Fruit fly (Drosophila melanogaster) whole organism, embryonic: ENCODE measurements around the gene CG11980.

Experiments used
- CG10209 ChIP-seq: fragments of 200-800 bp; sonication (Bioruptor generic); optimal IDR thresholded peaks from 3 replicates; lab custom pipeline; 2017; ENCODE audit warnings: missing biosample characterization, mild to moderate bottlenecking, missing genetic modification characterization, missing genetic modification reagents
- CG11093 ChIP-seq: fragments of 200-800 bp; sonication (Bioruptor generic); IDR thresholded peaks from 3 replicates; pipeline ENCODE4 v1.3.6; 2022; ENCODE audit warnings: missing biosample characterization, missing genetic modification characterization
- CG11247 ChIP-seq: fragments of 200-800 bp; sonication (Bioruptor generic); IDR thresholded peaks from 2 replicates; pipeline ENCODE4 v1.3.6; 2022; ENCODE audit warnings: missing biosample characterization, missing genetic modification characterization
- CG12236 ChIP-seq: fragments of 200-800 bp; sonication (Bioruptor generic); optimal IDR thresholded peaks from 2 replicates; lab custom pipeline; 2016; ENCODE audit warnings: missing biosample characterization, missing genetic modification characterization
- CG12942 ChIP-seq: fragments of 200-800 bp; sonication (Bioruptor generic); optimal IDR thresholded peaks from 3 replicates; lab custom pipeline; 2016; ENCODE audit warnings: missing biosample characterization, missing genetic modification characterization
- CG13894 ChIP-seq: fragments of 200-800 bp; sonication (Bioruptor generic); optimal IDR thresholded peaks from 3 replicates; lab custom pipeline; 2018; ENCODE audit warnings: missing biosample characterization, mild to moderate bottlenecking, missing genetic modification characterization, moderate library complexity
- CG15601 ChIP-seq: fragments of 200-800 bp; sonication (Bioruptor generic); optimal IDR thresholded peaks from 3 replicates; lab custom pipeline; 2019; ENCODE audit warnings: missing biosample characterization, mild to moderate bottlenecking, missing genetic modification characterization, moderate library complexity
- CG17359 ChIP-seq: fragments of 200-800 bp; sonication (Bioruptor generic); optimal IDR thresholded peaks from 3 replicates; lab custom pipeline; 2018; ENCODE audit warnings: missing biosample characterization, mild to moderate bottlenecking, missing genetic modification characterization, moderate library complexity
- CG17612 ChIP-seq: fragments of 200-800 bp; sonication (Bioruptor generic); IDR thresholded peaks from 2 replicates; pipeline ENCODE4 v1.3.6; 2022; ENCODE audit warnings: missing biosample characterization, missing genetic modification characterization
- CG2199 ChIP-seq: fragments of 200-800 bp; sonication (Bioruptor generic); IDR thresholded peaks from 3 replicates; pipeline ENCODE4 v1.3.6; 2022; ENCODE audit warnings: missing biosample characterization, missing genetic modification characterization
- CG4282 ChIP-seq: fragments of 200-800 bp; sonication (Bioruptor generic); optimal IDR thresholded peaks from 2 replicates; lab custom pipeline; 2016; ENCODE audit warnings: missing biosample characterization, missing genetic modification characterization
- CG4328 ChIP-seq: fragments of 200-800 bp; sonication (Bioruptor generic); optimal IDR thresholded peaks from 3 replicates; lab custom pipeline; 2017; ENCODE audit warnings: missing biosample characterization, missing genetic modification reagents, missing genetic modification characterization
- CG5953 ChIP-seq: fragments of 200-800 bp; sonication (Bioruptor generic); IDR thresholded peaks from 2 replicates; pipeline ENCODE4 v1.3.6; 2022; ENCODE audit warnings: missing biosample characterization, missing genetic modification characterization
- CG6654 ChIP-seq: fragments of 200-800 bp; sonication (Bioruptor generic); optimal IDR thresholded peaks from 2 replicates; lab custom pipeline; 2017; ENCODE audit warnings: missing biosample characterization, mild to moderate bottlenecking, missing genetic modification characterization
- CG6765 ChIP-seq: fragments of 200-800 bp; sonication (Bioruptor generic); optimal IDR thresholded peaks from 3 replicates; lab custom pipeline; 2017; ENCODE audit warnings: missing biosample characterization, mild to moderate bottlenecking, missing genetic modification characterization
- CG6854 ChIP-seq: fragments of 200-800 bp; sonication (Bioruptor generic); optimal IDR thresholded peaks from 3 replicates; lab custom pipeline; 2017; ENCODE audit warnings: missing biosample characterization, mild to moderate bottlenecking, missing genetic modification characterization
- CG7556 ChIP-seq: fragments of 200-800 bp; sonication (Bioruptor generic); optimal IDR thresholded peaks from 2 replicates; lab custom pipeline; 2017; ENCODE audit warnings: missing biosample characterization, mild to moderate bottlenecking, missing genetic modification characterization
- CG7987 ChIP-seq: fragments of 200-800 bp; sonication (Bioruptor generic); optimal IDR thresholded peaks from 2 replicates; lab custom pipeline; 2018; ENCODE audit warnings: missing biosample characterization, mild to moderate bottlenecking, missing genetic modification characterization, moderate library complexity
- CG9437 ChIP-seq: fragments of 200-800 bp; sonication (Bioruptor generic); optimal IDR thresholded peaks from 2 replicates; lab custom pipeline; 2018; ENCODE audit warnings: missing biosample characterization, mild to moderate bottlenecking, missing genetic modification characterization
- Dp ChIP-seq: fragments of 200-800 bp; sonication (Bioruptor generic); optimal IDR thresholded peaks from 2 replicates; lab custom pipeline; 2018; ENCODE audit warnings: missing biosample characterization, mild to moderate bottlenecking, missing genetic modification characterization, moderate library complexity
- E2f1 ChIP-seq: fragments of 200-800 bp; sonication (Bioruptor generic); IDR thresholded peaks from 2 replicates; pipeline ENCODE4 v1.3.6; 2022; ENCODE audit warnings: missing biosample characterization, missing genetic modification characterization
- Ets97D ChIP-seq: fragments of 200-800 bp; sonication (Bioruptor generic); optimal IDR thresholded peaks from 3 replicates; lab custom pipeline; 2016; ENCODE audit warnings: missing biosample characterization, missing genetic modification characterization
- Fer1 ChIP-seq: fragments of 200-800 bp; sonication (Bioruptor generic); optimal IDR thresholded peaks from 2 replicates; lab custom pipeline; 2017; ENCODE audit warnings: missing biosample characterization, mild to moderate bottlenecking, missing genetic modification characterization
- Hmr ChIP-seq: fragments of 200-800 bp; sonication (Bioruptor generic); optimal IDR thresholded peaks from 3 replicates; lab custom pipeline; 2017; ENCODE audit warnings: mild to moderate bottlenecking, missing biosample characterization, missing genetic modification reagents, missing genetic modification characterization
- Hr51 ChIP-seq, 2 experiments: fragments of 200-800 bp; sonication (Bioruptor generic); optimal IDR thresholded peaks; 2 replicates in 1 of 2; 3 replicates in 1 of 2; lab custom pipeline; 2016 to 2018; ENCODE audit warnings: missing biosample characterization in 2 of 2, missing genetic modification characterization in 2 of 2, mild to moderate bottlenecking in 1 of 2, moderate library complexity in 1 of 2
- MESR4 ChIP-seq: fragments of 200-800 bp; sonication (Bioruptor generic); optimal IDR thresholded peaks from 2 replicates; lab custom pipeline; 2018; ENCODE audit warnings: missing biosample characterization, mild to moderate bottlenecking, missing genetic modification characterization, moderate library complexity
- Med ChIP-seq: fragments of 200-800 bp; sonication (Bioruptor generic); peaks from one replicate; lab custom pipeline; 2016; ENCODE audit warnings: missing biosample characterization, missing genetic modification characterization, mild to moderate bottlenecking, inconsistent platforms, moderate library complexity
- Nf-YB ChIP-seq: fragments of 200-800 bp; sonication (Bioruptor generic); optimal IDR thresholded peaks from 3 replicates; lab custom pipeline; 2019; ENCODE audit warnings: missing biosample characterization, mild to moderate bottlenecking, missing genetic modification characterization, moderate library complexity
- Optix ChIP-seq: fragments of 200-800 bp; sonication (Bioruptor generic); IDR thresholded peaks from 3 replicates; pipeline ENCODE4 v1.3.6; 2022; ENCODE audit warnings: missing biosample characterization, missing genetic modification characterization
- bigmax ChIP-seq: fragments of 200-800 bp; sonication (Bioruptor generic); optimal IDR thresholded peaks from 2 replicates; lab custom pipeline; 2018; ENCODE audit warnings: missing biosample characterization, mild to moderate bottlenecking, missing genetic modification characterization
- cato ChIP-seq: fragments of 200-800 bp; sonication (Bioruptor generic); optimal IDR thresholded peaks from 2 replicates; lab custom pipeline; 2016; ENCODE audit warnings: missing biosample characterization, missing genetic modification characterization, borderline replicate concordance
- gcm ChIP-seq: fragments of 200-800 bp; sonication (Bioruptor generic); optimal IDR thresholded peaks from 2 replicates; lab custom pipeline; 2019; ENCODE audit warnings: missing biosample characterization, mild to moderate bottlenecking, missing genetic modification characterization, moderate library complexity
- grau ChIP-seq: fragments of 200-800 bp; optimal IDR thresholded peaks from 3 replicates; lab custom pipeline; 2019; ENCODE audit warnings: missing biosample characterization, mild to moderate bottlenecking, missing genetic modification characterization, moderate library complexity
- grn ChIP-seq: fragments of 200-800 bp; sonication (Bioruptor generic); optimal IDR thresholded peaks from 3 replicates; lab custom pipeline; 2017; ENCODE audit warnings: missing biosample characterization, missing genetic modification characterization
- hbn ChIP-seq: fragments of 200-800 bp; sonication (Bioruptor generic); IDR thresholded peaks from 2 replicates; pipeline ENCODE4 v1.3.6; 2022; ENCODE audit warnings: missing biosample characterization, missing genetic modification characterization; ENCODE audit not compliant: partially characterized antibody
- hth ChIP-seq: fragments of >200 bp; optimal IDR thresholded peaks from 2 replicates; lab custom pipeline; 2017; ENCODE audit warnings: inconsistent platforms
- ken ChIP-seq: fragments of 200-800 bp; sonication (Bioruptor generic); IDR thresholded peaks from 3 replicates; pipeline ENCODE4 v1.3.6; 2022; ENCODE audit warnings: missing biosample characterization, missing genetic modification characterization
- lola ChIP-seq, 3 experiments: fragments of >200 bp in 2 of 3; fragments of 200-800 bp in 1 of 3; sonication (Bioruptor generic) in 1 of 3; optimal IDR thresholded peaks; 2 replicates each; lab custom pipeline; 2017 to 2019; ENCODE audit warnings: missing biosample characterization in 3 of 3, missing genetic modification characterization in 3 of 3, mild to moderate bottlenecking in 1 of 3, moderate library complexity in 1 of 3
- org-1 ChIP-seq: fragments of 200-800 bp; sonication (Bioruptor generic); optimal IDR thresholded peaks from 2 replicates; lab custom pipeline; 2017; ENCODE audit warnings: missing biosample characterization, missing genetic modification characterization
- pros ChIP-seq: fragments of 200-800 bp; sonication (Bioruptor generic); optimal IDR thresholded peaks from 3 replicates; lab custom pipeline; 2019; ENCODE audit warnings: missing biosample characterization, mild to moderate bottlenecking, missing genetic modification characterization, moderate library complexity
- stc ChIP-seq: fragments of 200-800 bp; sonication (Bioruptor generic); IDR thresholded peaks from 2 replicates; pipeline ENCODE4 v1.3.6; 2022; ENCODE audit warnings: missing biosample characterization, missing genetic modification characterization
- stwl ChIP-seq: fragments of 200-800 bp; sonication (Bioruptor generic); optimal IDR thresholded peaks from 3 replicates; lab custom pipeline; 2018; ENCODE audit warnings: missing biosample characterization, mild to moderate bottlenecking, missing genetic modification characterization, moderate library complexity
- tll ChIP-seq, 2 experiments: fragments of 200-800 bp in 1 of 2; fragments of >200 bp in 1 of 2; sonication (Bioruptor generic) in 1 of 2; optimal IDR thresholded peaks; 2 replicates each; lab custom pipeline; 2017 to 2019; ENCODE audit warnings: missing biosample characterization in 2 of 2, missing genetic modification characterization in 2 of 2, mild to moderate bottlenecking in 1 of 2, moderate library complexity in 1 of 2
- trem ChIP-seq: fragments of 200-800 bp; optimal IDR thresholded peaks from 3 replicates; lab custom pipeline; 2019; ENCODE audit warnings: missing biosample characterization, mild to moderate bottlenecking, missing genetic modification characterization, moderate library complexity
- tx ChIP-seq: fragments of 200-800 bp; sonication (Bioruptor generic); optimal IDR thresholded peaks from 2 replicates; lab custom pipeline; 2016; ENCODE audit warnings: missing biosample characterization, missing genetic modification characterization
- unc-4 ChIP-seq: fragments of 200-800 bp; sonication (Bioruptor generic); IDR thresholded peaks from 2 replicates; pipeline ENCODE4 v1.3.6; 2022; ENCODE audit warnings: missing biosample characterization, missing genetic modification characterization; ENCODE audit not compliant: partially characterized antibody
- zfh1 ChIP-seq: fragments of 200-800 bp; sonication (Bioruptor generic); IDR thresholded peaks from 3 replicates; pipeline ENCODE4 v1.3.6; 2022; ENCODE audit warnings: missing biosample characterization, missing genetic modification characterization

The CG11980 gene

dm6 chr3R:9029411-9029810 is 25.6 kb downstream of the CG11980 start (continued):
- TF ChIP-seq lola (GFP tag; optimal IDR thresholded peaks at IDR 0.05; lab: Kevin White, UChicago) (no peak), CG6654 (GFP tag; lab: Kevin White, UChicago) (no peak), cato (GFP tag; lab: Kevin White, UChicago) (no peak), CG11093 (GFP tag; lab: Robert Waterston, UW) (no peak), E2f1 (GFP tag; lab: Robert Waterston, UW) (no peak), CG4328 (GFP tag; lab: Kevin White, UChicago) (no peak), hth (lab: Kevin White, UChicago) (no peak), stwl (tag; lab: Kevin White, UChicago) (no peak)

dm6 chr3R:9030006-9030749 is 26.4 kb downstream of the CG11980 start:
- TF ChIP-seq trem (no peak), zfh1 (no peak), Ets97D (no peak), pros (GFP tag; lab: Kevin White, UChicago) (peak; percentile 39), Dp (no peak), Hr51 (GFP tag; optimal IDR thresholded peaks at IDR 0.05; lab: Kevin White, UChicago) (no peak), stc (GFP tag; lab: Robert Waterston, UW) (no peak), CG17612 (no peak), CG6765 (GFP tag; lab: Kevin White, UChicago) (no peak), hbn (GFP tag; lab: Robert Waterston, UW) (no peak), gcm (peak; percentile 3), CG7987 (GFP tag; lab: Kevin White, UChicago) (no peak), CG10209 (GFP tag; lab: Kevin White, UChicago) (no peak), Hmr (GFP tag; lab: Kevin White, UChicago) (no peak), grau (tag; lab: Kevin White, UChicago) (peak; percentile 50), CG17359 (tag; lab: Kevin White, UChicago) (no peak), CG9437 (GFP tag; lab: Kevin White, UChicago) (no peak), CG11247 (GFP tag; lab: Robert Waterston, UW) (no peak), CG5953 (no peak), bigmax (GFP tag; lab: Kevin White, UChicago) (no peak), CG12942 (no peak), ken (no peak), unc-4 (GFP tag; lab: Robert Waterston, UW) (no peak), org-1 (GFP tag; lab: Kevin White, UChicago) (no peak), CG4282 (GFP tag; lab: Kevin White, UChicago) (no peak), CG12236 (GFP tag; lab: Kevin White, UChicago) (no peak), Med (GFP tag; lab: Kevin White, UChicago) (peak; percentile 64), tx (GFP tag; lab: Kevin White, UChicago) (no peak), CG15601 (tag; lab: Kevin White, UChicago) (no peak), tll (GFP tag; optimal IDR thresholded peaks at IDR 0.05; lab: Kevin White, UChicago) (peak in 1 of 2 experiments; percentile 95), Fer1 (GFP tag; lab: Kevin White, UChicago) (no peak), Optix (GFP tag; lab: Robert Waterston, UW) (no peak), grn (GFP tag; lab: Kevin White, UChicago) (peak; percentile 11), CG6854 (GFP tag; lab: Kevin White, UChicago) (no peak), CG2199 (GFP tag; lab: Robert Waterston, UW) (peak; percentile 64; the same call in 1 of the 3 replicates), CG13894 (tag; lab: Kevin White, UChicago) (peak; percentile 27), Nf-YB (GFP tag; lab: Kevin White, UChicago) (no peak), MESR4 (GFP tag; lab: Kevin White, UChicago) (no peak), CG7556 (no peak)
